Worm (Caenorhabditis elegans): ENCODE data around the gene znf-622.
A peak's percentile ranks its signal among the peaks of the same experiment; 100 is the strongest.

- TF ChIP-seq hlh-26 (GFP tag; conservative IDR thresholded peaks at IDR 0.05) = no peak
- TF ChIP-seq dpff-1 (tag; optimal IDR thresholded peaks at IDR 0.05) = no peak
- no peak for TF ChIP-seq attf-6 (GFP tag; IDR thresholded peaks at IDR 0.05)
- TF ChIP-seq bed-2 (GFP tag; IDR thresholded peaks at IDR 0.05) = no peak
- TF ChIP-seq snpc-4 (GFP tag; optimal IDR thresholded peaks at IDR 0.05) = no peak
- TF ChIP-seq snpc-4 (tag; optimal IDR thresholded peaks at IDR 0.05) = no peak
- peak; percentile 20 for TF ChIP-seq nhr-80 (tag; optimal IDR thresholded peaks at IDR 0.05)
- no peak for TF ChIP-seq hmg-1.2 (GFP tag; IDR thresholded peaks at IDR 0.05)
- TF ChIP-seq ama-1 (optimal IDR thresholded peaks at IDR 0.05) = no peak
- TF ChIP-seq ama-1 (GFP tag; optimal IDR thresholded peaks at IDR 0.05) = no peak
- TF ChIP-seq chd-7 (tag; optimal IDR thresholded peaks at IDR 0.05) = no peak
- TF ChIP-seq pbrm-1 (GFP tag; IDR thresholded peaks at IDR 0.05) = no peak
Measured at ce11 chrIII:6422721-6423120, 41.3 kb downstream of the znf-622 start.

All from whole organism, young adult.